Fruit fly (Drosophila melanogaster) whole organism, wandering third instar larva: Measurements from ENCODE around the gene CG12517.

Experiments
- Abd-B ChIP-seq: fragments of >200 bp; optimal IDR thresholded peaks from 2 replicates; lab custom pipeline; 2017; ENCODE audit warnings: missing biosample characterization, missing genetic modification characterization
- CG32264 ChIP-seq: fragments of 200-800 bp; sonication (Bioruptor generic); optimal IDR thresholded peaks from 2 replicates; lab custom pipeline; 2016; ENCODE audit warnings: missing biosample characterization, missing genetic modification characterization
- CG9705 ChIP-seq: fragments of 200-800 bp; sonication (Bioruptor generic); optimal IDR thresholded peaks from 2 replicates; lab custom pipeline; 2018; ENCODE audit warnings: missing biosample characterization, mild to moderate bottlenecking, missing genetic modification characterization
- CrebA ChIP-seq: fragments of 200-800 bp; sonication (Bioruptor generic); optimal IDR thresholded peaks from 2 replicates; lab custom pipeline; 2016; ENCODE audit warnings: missing biosample characterization, mild to moderate bottlenecking, missing genetic modification characterization, borderline replicate concordance
- Dfd ChIP-seq: fragments of >200 bp; optimal IDR thresholded peaks from 2 replicates; lab custom pipeline; 2017; ENCODE audit warnings: missing biosample characterization, missing genetic modification characterization
- Dif ChIP-seq: fragments of 200-275, 200-300 bp; sonication (Bioruptor generic); optimal IDR thresholded peaks from 2 replicates; lab custom pipeline; 2018; ENCODE audit warnings: missing biosample characterization, missing genetic modification characterization; ENCODE audit not compliant: partially characterized antibody
- GATAd ChIP-seq: sonication (Bioruptor generic); optimal IDR thresholded peaks from 2 replicates; lab custom pipeline; 2016; ENCODE audit warnings: missing biosample characterization, missing genetic modification characterization
- HLH106 ChIP-seq: fragments of 200-800 bp; optimal IDR thresholded peaks from 3 replicates; lab custom pipeline; 2019; ENCODE audit warnings: missing biosample characterization, mild to moderate bottlenecking, missing genetic modification characterization, moderate library complexity
- Hnf4 ChIP-seq: fragments of 200-800 bp; sonication (Bioruptor generic); optimal IDR thresholded peaks from 2 replicates; lab custom pipeline; 2016; ENCODE audit warnings: missing biosample characterization, mild to moderate bottlenecking, missing genetic modification characterization
- Hr78 ChIP-seq: fragments of >200 bp; optimal IDR thresholded peaks from 2 replicates; lab custom pipeline; 2017; ENCODE audit warnings: missing biosample characterization, missing genetic modification characterization
- Hr83 ChIP-seq: fragments of 200-300 bp; sonication (Bioruptor generic); optimal IDR thresholded peaks from 2 replicates; lab custom pipeline; 2016; ENCODE audit warnings: missing biosample characterization, mild to moderate bottlenecking, missing genetic modification characterization, moderate library complexity; ENCODE audit not compliant: poor library complexity, severe bottlenecking
- Jra ChIP-seq: sonication (Bioruptor generic); optimal IDR thresholded peaks from 2 replicates; lab custom pipeline; 2016; ENCODE audit warnings: missing biosample characterization, missing genetic modification characterization
- Mio ChIP-seq: sonication (Bioruptor generic); optimal IDR thresholded peaks from 2 replicates; lab custom pipeline; 2016; ENCODE audit warnings: missing biosample characterization, missing genetic modification characterization
- Myc ChIP-seq: fragments of >200 bp; optimal IDR thresholded peaks from 2 replicates; lab custom pipeline; 2017
- N ChIP-seq: fragments of >200 bp; optimal IDR thresholded peaks from 2 replicates; lab custom pipeline; 2018; ENCODE audit warnings: missing biosample characterization, missing external identifiers, missing genetic modification characterization
- OdsH ChIP-seq: fragments of 200-800 bp; sonication (Bioruptor generic); optimal IDR thresholded peaks from 2 replicates; lab custom pipeline; 2016; ENCODE audit warnings: missing biosample characterization, mild to moderate bottlenecking, missing genetic modification characterization
- Rel ChIP-seq, 2 experiments: fragments of 200-800 bp; sonication (Bioruptor generic) in 1 of 2; optimal IDR thresholded peaks; 2 replicates in 1 of 2; 3 replicates in 1 of 2; lab custom pipeline; 2016 to 2019; ENCODE audit warnings: mild to moderate bottlenecking in 2 of 2, missing biosample characterization in 2 of 2, missing genetic modification characterization in 2 of 2, moderate library complexity in 1 of 2
- Sp1 ChIP-seq: fragments of 200-800 bp; sonication (Bioruptor generic); optimal IDR thresholded peaks from 3 replicates; lab custom pipeline; 2019; ENCODE audit warnings: missing biosample characterization, mild to moderate bottlenecking, missing genetic modification characterization, moderate library complexity
- Vsx2 ChIP-seq: fragments of 200-300, 225-300 bp; sonication (Bioruptor generic); optimal IDR thresholded peaks from 2 replicates; lab custom pipeline; 2018; ENCODE audit warnings: missing biosample characterization, missing genetic modification characterization; ENCODE audit not compliant: partially characterized antibody
- br ChIP-seq: fragments of 200-800 bp; sonication (Bioruptor generic); optimal IDR thresholded peaks from 2 replicates; lab custom pipeline; 2016; ENCODE audit warnings: missing biosample characterization, missing genetic modification characterization
- brk ChIP-seq: fragments of 200-800 bp; sonication (Bioruptor generic); optimal IDR thresholded peaks from 2 replicates; lab custom pipeline; 2016; ENCODE audit warnings: missing biosample characterization, mild to moderate bottlenecking, missing genetic modification characterization
- dl ChIP-seq, 2 experiments: fragments of 175-275, 200-275 bp in 1 of 2; fragments of 200-275 bp in 1 of 2; sonication (Bioruptor generic); optimal IDR thresholded peaks; lab custom pipeline; 2018; ENCODE audit warnings: mild to moderate bottlenecking in 2 of 2, missing biosample characterization in 2 of 2, missing genetic modification characterization in 2 of 2, moderate library complexity in 2 of 2; ENCODE audit not compliant: partially characterized antibody in 2 of 2, insufficient read depth in 1 of 2
- dmrt93B ChIP-seq: fragments of 200-800 bp; sonication (Bioruptor generic); optimal IDR thresholded peaks from 2 replicates; lab custom pipeline; 2018; ENCODE audit warnings: missing biosample characterization, mild to moderate bottlenecking, missing genetic modification characterization
- dsf ChIP-seq: sonication (Bioruptor generic); optimal IDR thresholded peaks from 2 replicates; lab custom pipeline; 2016; ENCODE audit warnings: missing biosample characterization, missing genetic modification characterization, borderline replicate concordance
- ey ChIP-seq: fragments of 200-800 bp; sonication (Bioruptor generic); optimal IDR thresholded peaks from 2 replicates; lab custom pipeline; 2016; ENCODE audit warnings: missing biosample characterization, missing genetic modification characterization
- foxo ChIP-seq, 2 experiments: fragments of 200-800 bp; sonication (Bioruptor generic); optimal IDR thresholded peaks; 2 replicates in 1 of 2; 3 replicates in 1 of 2; lab custom pipeline; 2016 to 2017; ENCODE audit warnings: missing biosample characterization in 2 of 2, missing genetic modification characterization in 2 of 2
- fru ChIP-seq: fragments of 200-800 bp; sonication (Bioruptor generic); optimal IDR thresholded peaks from 3 replicates; lab custom pipeline; 2016; ENCODE audit warnings: missing biosample characterization, mild to moderate bottlenecking, missing genetic modification characterization
- h ChIP-seq: fragments of 200-800 bp; sonication (Bioruptor generic); optimal IDR thresholded peaks from 3 replicates; lab custom pipeline; 2016; ENCODE audit warnings: missing biosample characterization, mild to moderate bottlenecking, missing genetic modification characterization
- jim ChIP-seq: fragments of 175-275, 200-325 bp; sonication (Bioruptor generic); optimal IDR thresholded peaks from 2 replicates; lab custom pipeline; 2016; ENCODE audit warnings: missing biosample characterization, mild to moderate bottlenecking, missing genetic modification characterization
- lola ChIP-seq: fragments of >200 bp; optimal IDR thresholded peaks from 2 replicates; lab custom pipeline; 2017; ENCODE audit warnings: missing biosample characterization, missing genetic modification characterization
- pan ChIP-seq: fragments of >200 bp; optimal IDR thresholded peaks from 2 replicates; lab custom pipeline; 2017
- psq ChIP-seq: fragments of 200-800 bp; sonication (Bioruptor generic); optimal IDR thresholded peaks from 3 replicates; lab custom pipeline; 2017; ENCODE audit warnings: missing biosample characterization, mild to moderate bottlenecking, missing genetic modification characterization, moderate library complexity
- rgr ChIP-seq: fragments of 200-800 bp; sonication (Bioruptor generic); optimal IDR thresholded peaks from 3 replicates; lab custom pipeline; 2016; ENCODE audit warnings: missing biosample characterization, mild to moderate bottlenecking, missing genetic modification characterization
- sage ChIP-seq: fragments of 200-800 bp; sonication (Bioruptor generic); optimal IDR thresholded peaks from 2 replicates; lab custom pipeline; 2016; ENCODE audit warnings: missing biosample characterization, mild to moderate bottlenecking, missing genetic modification characterization
- sv ChIP-seq: fragments of 200-800 bp; sonication (Bioruptor generic); optimal IDR thresholded peaks from 3 replicates; lab custom pipeline; 2016; ENCODE audit warnings: missing biosample characterization, missing genetic modification characterization
- tai ChIP-seq: sonication (Bioruptor generic); optimal IDR thresholded peaks from 2 replicates; lab custom pipeline; 2016; ENCODE audit warnings: missing biosample characterization, missing genetic modification characterization
- usp ChIP-seq: fragments of >200 bp; optimal IDR thresholded peaks from 2 replicates; lab custom pipeline; 2017; ENCODE audit warnings: missing biosample characterization, missing genetic modification characterization
- woc ChIP-seq: sonication (Bioruptor generic); optimal IDR thresholded peaks from 2 replicates; lab custom pipeline; 2016; ENCODE audit warnings: missing biosample characterization, mild to moderate bottlenecking, missing genetic modification characterization

CG12517 gene

dm6 chr2L:10850320-10850990, 19.5 kb upstream of the CG12517 start, which contains the start of gene porin (continued):
- TF ChIP-seq Abd-B (GFP tag; lab: Kevin White, UChicago), result no peak
- no peak for TF ChIP-seq Rel (GFP tag; optimal IDR thresholded peaks at IDR 0.05; lab: Kevin White, UChicago)
- TF ChIP-seq Rel (tag; optimal IDR thresholded peaks at IDR 0.05; lab: Kevin White, UChicago), result peak; percentile 52
- TF ChIP-seq Hr78, result no peak
- TF ChIP-seq dsf, result no peak
- TF ChIP-seq GATAd (GFP tag; lab: Kevin White, UChicago), result no peak
- TF ChIP-seq psq, result peak; percentile 78
- TF ChIP-seq HLH106, result no peak
- TF ChIP-seq Sp1 (GFP tag; lab: Kevin White, UChicago), result peak; percentile 34
- TF ChIP-seq br (GFP tag; lab: Kevin White, UChicago), result peak; percentile 13
- no peak for TF ChIP-seq dmrt93B (GFP tag; lab: Kevin White, UChicago)
- TF ChIP-seq usp (GFP tag; lab: Kevin White, UChicago), result no peak
- no peak for TF ChIP-seq jim
- no peak for TF ChIP-seq sage (GFP tag; lab: Kevin White, UChicago)
- no peak for TF ChIP-seq ey
- TF ChIP-seq OdsH, result no peak

- TF ChIP-seq lola (GFP tag; lab: Kevin White, UChicago), result no peak
- no peak for TF ChIP-seq woc
- TF ChIP-seq Hnf4 (GFP tag; lab: Kevin White, UChicago), result no peak
- TF ChIP-seq Rel (GFP tag; optimal IDR thresholded peaks at IDR 0.05; lab: Kevin White, UChicago), result no peak
- no peak for TF ChIP-seq Rel (tag; optimal IDR thresholded peaks at IDR 0.05; lab: Kevin White, UChicago)
- no peak for TF ChIP-seq CG9705 (GFP tag; lab: Kevin White, UChicago)
Observed at dm6 chr2L:10851336-10851862, 18.6 kb upstream of the CG12517 start.

dm6 chr2L:10856328-10856942, 13.5 kb upstream of the CG12517 start, which contains the start of gene Dnz1:
Gene Dnz1, minus strand, starts transcription at chr2L:10856644.
- peak; percentile 42 for TF ChIP-seq rgr (GFP tag; lab: Kevin White, UChicago)
- peak; percentile 16 for TF ChIP-seq OdsH
- no peak for TF ChIP-seq Rel (GFP tag; optimal IDR thresholded peaks at IDR 0.05; lab: Kevin White, UChicago)
- TF ChIP-seq Rel (tag; optimal IDR thresholded peaks at IDR 0.05; lab: Kevin White, UChicago), result no peak
- no peak for TF ChIP-seq tai (GFP tag; lab: Kevin White, UChicago)
- no peak for TF ChIP-seq GATAd (GFP tag; lab: Kevin White, UChicago)
- TF ChIP-seq Jra, result no peak
- TF ChIP-seq jim, result no peak
- no peak for TF ChIP-seq Dfd (GFP tag; lab: Kevin White, UChicago)
- no peak for TF ChIP-seq sage (GFP tag; lab: Kevin White, UChicago)
- TF ChIP-seq ey, result peak; percentile 43
- TF ChIP-seq woc, result no peak
- peak; percentile 22 for TF ChIP-seq psq
- no peak for TF ChIP-seq Hr78
- TF ChIP-seq Vsx2 (GFP tag; lab: Kevin White, UChicago), result no peak
- no peak for TF ChIP-seq Dif (GFP tag; lab: Kevin White, UChicago)
- TF ChIP-seq brk (GFP tag; lab: Kevin White, UChicago), result no peak
- TF ChIP-seq h, result peak; percentile 11
- no peak for TF ChIP-seq usp (GFP tag; lab: Kevin White, UChicago)
- TF ChIP-seq br (GFP tag; lab: Kevin White, UChicago), result no peak
- peak; percentile 30 for TF ChIP-seq sv (GFP tag; lab: Kevin White, UChicago)
- no peak for TF ChIP-seq dl (GFP tag; optimal IDR thresholded peaks at IDR 0.05; lab: Kevin White, UChicago; ENCODE audit: insufficient read depth in 1 of 2, partially characterized antibody in 2 of 2)
- TF ChIP-seq dsf, result no peak
- TF ChIP-seq CrebA (GFP tag; lab: Kevin White, UChicago), result no peak
- no peak for TF ChIP-seq pan (lab: Kevin White, UChicago)
- no peak for TF ChIP-seq lola (GFP tag; lab: Kevin White, UChicago)
- no peak for TF ChIP-seq Mio
- no peak for TF ChIP-seq dmrt93B (GFP tag; lab: Kevin White, UChicago)
- peak; percentile 37 for TF ChIP-seq fru (GFP tag; lab: Kevin White, UChicago)
- TF ChIP-seq CG9705 (GFP tag; lab: Kevin White, UChicago), result no peak
- peak; percentile 57 for TF ChIP-seq HLH106
- TF ChIP-seq Sp1 (GFP tag; lab: Kevin White, UChicago), result peak; percentile 28
- TF ChIP-seq CG32264, result no peak
- no peak for TF ChIP-seq Hnf4 (GFP tag; lab: Kevin White, UChicago)
- TF ChIP-seq Myc (lab: Kevin White, UChicago), result no peak
- no peak for TF ChIP-seq N (GFP tag; lab: Kevin White, UChicago)
- peak in 1 of 2 experiments; percentile 64 for TF ChIP-seq foxo (GFP tag; optimal IDR thresholded peaks at IDR 0.05; lab: Kevin White, UChicago)
- TF ChIP-seq Abd-B (GFP tag; lab: Kevin White, UChicago), result no peak
- no peak for TF ChIP-seq Hr83 (GFP tag; lab: Kevin White, UChicago)
